Fruit fly (Drosophila melanogaster) whole organism, embryonic: ENCODE results near the gene lectin-24A.
A peak's percentile ranks its signal among the peaks of the same experiment; 100 is the strongest.

Experiments
- CG1024 ChIP-seq: fragments of 200-800 bp; sonication (Bioruptor generic); IDR thresholded peaks from 2 replicates; pipeline ENCODE4 v1.3.6; 2022; ENCODE audit warnings: missing biosample characterization, missing genetic modification characterization
- CG10654 ChIP-seq: fragments of 200-800 bp; sonication (Bioruptor generic); optimal IDR thresholded peaks from 2 replicates; lab custom pipeline; 2016; ENCODE audit warnings: missing biosample characterization, missing genetic modification characterization
- CG11696 ChIP-seq: fragments of 200-800 bp; sonication (Bioruptor generic); IDR thresholded peaks from 2 replicates; pipeline ENCODE4 v1.3.6; 2022; ENCODE audit warnings: missing biosample characterization, missing genetic modification characterization
- CG13287 ChIP-seq: fragments of 200-800 bp; sonication (Bioruptor generic); IDR thresholded peaks from 2 replicates; pipeline ENCODE4 v1.3.6; 2022; ENCODE audit warnings: missing biosample characterization, missing genetic modification characterization; ENCODE audit not compliant: partially characterized antibody
- CG14441 ChIP-seq: fragments of 200-800 bp; sonication (Bioruptor generic); IDR thresholded peaks from 2 replicates; pipeline ENCODE4 v1.3.6; 2022; ENCODE audit warnings: missing biosample characterization, missing genetic modification characterization
- CG16815 ChIP-seq: fragments of 200-800 bp; sonication (Bioruptor generic); optimal IDR thresholded peaks from 3 replicates; lab custom pipeline; 2017; ENCODE audit warnings: missing biosample characterization, mild to moderate bottlenecking, missing genetic modification characterization
- CG17829 ChIP-seq: fragments of 200-800 bp; optimal IDR thresholded peaks from 2 replicates; lab custom pipeline; 2019; ENCODE audit warnings: missing biosample characterization, mild to moderate bottlenecking, missing genetic modification characterization, moderate library complexity
- CG2199 ChIP-seq: fragments of 200-800 bp; sonication (Bioruptor generic); IDR thresholded peaks from 3 replicates; pipeline ENCODE4 v1.3.6; 2022; ENCODE audit warnings: missing biosample characterization, missing genetic modification characterization
- CG2875 ChIP-seq: fragments of 200-800 bp; sonication (Bioruptor generic); optimal IDR thresholded peaks from 2 replicates; lab custom pipeline; 2017; ENCODE audit warnings: missing biosample characterization, mild to moderate bottlenecking, missing genetic modification characterization, missing genetic modification reagents
- CG32772 ChIP-seq: fragments of 200-800 bp; sonication (Bioruptor generic); IDR thresholded peaks from 2 replicates; pipeline ENCODE4 v1.3.6; 2022; ENCODE audit warnings: missing biosample characterization, missing genetic modification characterization
- CG3847 ChIP-seq: fragments of 200-800 bp; sonication (Bioruptor generic); IDR thresholded peaks from 2 replicates; pipeline ENCODE4 v1.3.6; 2022; ENCODE audit warnings: missing biosample characterization, missing genetic modification characterization
- CG4424 ChIP-seq: fragments of 200-800 bp; sonication (Bioruptor generic); optimal IDR thresholded peaks from 3 replicates; lab custom pipeline; 2016; ENCODE audit warnings: missing biosample characterization, missing genetic modification characterization
- CG4730 ChIP-seq: fragments of 200-800 bp; sonication (Bioruptor generic); IDR thresholded peaks from 2 replicates; pipeline ENCODE4 v1.3.6; 2022; ENCODE audit warnings: missing biosample characterization, missing genetic modification characterization
- CG5245 ChIP-seq: fragments of 200-800 bp; sonication (Bioruptor generic); optimal IDR thresholded peaks from 3 replicates; lab custom pipeline; 2016; ENCODE audit warnings: missing biosample characterization, missing genetic modification characterization
- CG6272 ChIP-seq: fragments of 200-800 bp; sonication (Bioruptor generic); IDR thresholded peaks from 2 replicates; pipeline ENCODE4 v1.3.6; 2022; ENCODE audit warnings: missing biosample characterization, missing genetic modification characterization
- Dbx ChIP-seq: fragments of 200-800 bp; sonication (Bioruptor generic); IDR thresholded peaks from 3 replicates; pipeline ENCODE4 v1.3.6; 2022; ENCODE audit warnings: missing biosample characterization, missing genetic modification characterization
- Doc3 ChIP-seq: fragments of 200-800 bp; sonication (Bioruptor generic); IDR thresholded peaks from 3 replicates; pipeline ENCODE4 v1.3.6; 2022; ENCODE audit warnings: missing biosample characterization, missing genetic modification characterization; ENCODE audit not compliant: partially characterized antibody
- E2f2 ChIP-seq: fragments of 200-800 bp; sonication (Bioruptor generic); IDR thresholded peaks from 2 replicates; pipeline ENCODE4 v1.3.6; 2022; ENCODE audit warnings: missing biosample characterization, missing genetic modification characterization
- HHEX ChIP-seq: fragments of 200-800 bp; sonication (Bioruptor generic); optimal IDR thresholded peaks from 3 replicates; lab custom pipeline; 2017; ENCODE audit warnings: missing biosample characterization, mild to moderate bottlenecking, missing genetic modification characterization, missing genetic modification reagents
- Hand ChIP-seq: fragments of 200-800 bp; sonication (Bioruptor generic); optimal IDR thresholded peaks from 2 replicates; lab custom pipeline; 2017; ENCODE audit warnings: mild to moderate bottlenecking, missing biosample characterization, missing genetic modification reagents, missing genetic modification characterization
- Hey ChIP-seq: fragments of 200-800 bp; sonication (Bioruptor generic); optimal IDR thresholded peaks from 3 replicates; lab custom pipeline; 2018; ENCODE audit warnings: missing biosample characterization, mild to moderate bottlenecking, missing genetic modification characterization
- Hr78 ChIP-seq, 2 experiments: fragments of 200-800 bp in 1 of 2; fragments of >200 bp in 1 of 2; sonication (Bioruptor generic) in 1 of 2; optimal IDR thresholded peaks; 2 replicates each; lab custom pipeline; 2017 to 2019; ENCODE audit warnings: missing biosample characterization in 2 of 2, missing genetic modification characterization in 2 of 2, mild to moderate bottlenecking in 1 of 2, moderate library complexity in 1 of 2
- Mrtf ChIP-seq: fragments of 200-800 bp; sonication (Bioruptor generic); IDR thresholded peaks from 3 replicates; pipeline ENCODE4 v1.3.6; 2022; ENCODE audit warnings: missing biosample characterization, missing genetic modification characterization
- Rfx ChIP-seq: fragments of 200-800 bp; sonication (Bioruptor generic); IDR thresholded peaks from 2 replicates; pipeline ENCODE4 v1.3.6; 2022; ENCODE audit warnings: missing biosample characterization, missing genetic modification characterization
- Side ChIP-seq: fragments of 200-800 bp; sonication (Bioruptor generic); optimal IDR thresholded peaks from 2 replicates; lab custom pipeline; 2016; ENCODE audit warnings: missing biosample characterization, missing genetic modification characterization
- Sox102F ChIP-seq: fragments of 200-800 bp; sonication (Bioruptor generic); optimal IDR thresholded peaks from 2 replicates; lab custom pipeline; 2018; ENCODE audit warnings: missing biosample characterization, mild to moderate bottlenecking, missing genetic modification characterization, moderate library complexity
- Xrp1 ChIP-seq: fragments of 200-800 bp; sonication (Bioruptor generic); IDR thresholded peaks from 2 replicates; pipeline ENCODE4 v1.3.6; 2022; ENCODE audit warnings: missing biosample characterization, missing genetic modification characterization
- ab ChIP-seq: fragments of 200-800 bp; sonication (Bioruptor generic); optimal IDR thresholded peaks from 2 replicates; lab custom pipeline; 2016; ENCODE audit warnings: missing biosample characterization, missing genetic modification characterization
- abd-A ChIP-seq: fragments of 200-800 bp; sonication (Bioruptor generic); optimal IDR thresholded peaks from 3 replicates; lab custom pipeline; 2019; ENCODE audit warnings: missing biosample characterization, mild to moderate bottlenecking, missing genetic modification characterization, moderate library complexity
- bcd ChIP-seq: fragments of 200-800 bp; sonication (Bioruptor generic); optimal IDR thresholded peaks from 2 replicates; lab custom pipeline; 2017; ENCODE audit warnings: missing biosample characterization, mild to moderate bottlenecking, missing genetic modification characterization
- btn ChIP-seq: fragments of 200-800 bp; sonication (Bioruptor generic); optimal IDR thresholded peaks from 2 replicates; lab custom pipeline; 2016; ENCODE audit warnings: missing biosample characterization, missing genetic modification characterization
- chif ChIP-seq, 2 experiments: fragments of 200-800 bp; sonication (Bioruptor generic); optimal IDR thresholded peaks; 3 replicates each; lab custom pipeline; 2016; ENCODE audit warnings: missing biosample characterization in 2 of 2, missing genetic modification characterization in 2 of 2
- croc ChIP-seq: fragments of 200-800 bp; sonication (Bioruptor generic); conservative IDR thresholded peaks from 3 replicates; pipeline ENCODE4 v1.3.6; 2022; ENCODE audit warnings: missing biosample characterization, missing genetic modification characterization
- crol ChIP-seq: fragments of 200-800 bp; sonication (Bioruptor generic); IDR thresholded peaks from 2 replicates; pipeline ENCODE4 v1.3.6; 2022; ENCODE audit warnings: missing biosample characterization, missing genetic modification characterization
- dan ChIP-seq: fragments of 200-800 bp; sonication (Bioruptor generic); IDR thresholded peaks from 2 replicates; pipeline ENCODE4 v1.3.6; 2022; ENCODE audit warnings: missing biosample characterization, missing genetic modification characterization
- ems ChIP-seq: fragments of 200-800 bp; sonication (Bioruptor generic); optimal IDR thresholded peaks from 3 replicates; lab custom pipeline; 2016; ENCODE audit warnings: missing biosample characterization, missing genetic modification characterization
- fd64A ChIP-seq: fragments of 200-800 bp; sonication (Bioruptor generic); optimal IDR thresholded peaks from 3 replicates; lab custom pipeline; 2018; ENCODE audit warnings: missing biosample characterization, mild to moderate bottlenecking, missing genetic modification characterization
- fd96Cb ChIP-seq: fragments of 200-800 bp; sonication (Bioruptor generic); optimal IDR thresholded peaks from 2 replicates; lab custom pipeline; 2018; ENCODE audit warnings: missing biosample characterization, mild to moderate bottlenecking, missing genetic modification characterization, moderate library complexity
- grn ChIP-seq: fragments of 200-800 bp; sonication (Bioruptor generic); optimal IDR thresholded peaks from 3 replicates; lab custom pipeline; 2017; ENCODE audit warnings: missing biosample characterization, missing genetic modification characterization
- h ChIP-seq: fragments of >200 bp; optimal IDR thresholded peaks from 2 replicates; lab custom pipeline; 2017
- hbn ChIP-seq: fragments of 200-800 bp; sonication (Bioruptor generic); IDR thresholded peaks from 2 replicates; pipeline ENCODE4 v1.3.6; 2022; ENCODE audit warnings: missing biosample characterization, missing genetic modification characterization; ENCODE audit not compliant: partially characterized antibody
- lilli ChIP-seq: fragments of 200-800 bp; sonication (Bioruptor generic); optimal IDR thresholded peaks from 3 replicates; lab custom pipeline; 2016; ENCODE audit warnings: missing biosample characterization, missing genetic modification characterization
- nerfin-1 ChIP-seq: fragments of 200-800 bp; sonication (Bioruptor generic); optimal IDR thresholded peaks from 3 replicates; lab custom pipeline; 2019; ENCODE audit warnings: missing biosample characterization, mild to moderate bottlenecking, missing genetic modification characterization, moderate library complexity
- oc ChIP-seq: fragments of 200-800 bp; sonication (Bioruptor generic); optimal IDR thresholded peaks from 2 replicates; lab custom pipeline; 2018; ENCODE audit warnings: missing biosample characterization, mild to moderate bottlenecking, missing genetic modification characterization, moderate library complexity
- pros ChIP-seq: fragments of 200-800 bp; sonication (Bioruptor generic); optimal IDR thresholded peaks from 3 replicates; lab custom pipeline; 2019; ENCODE audit warnings: missing biosample characterization, mild to moderate bottlenecking, missing genetic modification characterization, moderate library complexity
- pzg ChIP-seq: fragments of 200-800 bp; sonication (Bioruptor generic); optimal IDR thresholded peaks from 3 replicates; lab custom pipeline; 2018; ENCODE audit warnings: missing biosample characterization, mild to moderate bottlenecking, missing genetic modification characterization, moderate library complexity
- ro ChIP-seq: fragments of 200-800 bp; sonication (Bioruptor generic); IDR thresholded peaks from 2 replicates; pipeline ENCODE4 v1.3.6; 2022; ENCODE audit warnings: missing biosample characterization, missing genetic modification characterization
- row ChIP-seq: fragments of 200-800 bp; sonication (Bioruptor generic); IDR thresholded peaks from 3 replicates; pipeline ENCODE4 v1.3.6; 2022; ENCODE audit warnings: missing biosample characterization, missing genetic modification characterization
- tap ChIP-seq: fragments of 200-800 bp; optimal IDR thresholded peaks from 3 replicates; lab custom pipeline; 2019; ENCODE audit warnings: missing biosample characterization, mild to moderate bottlenecking, missing genetic modification characterization, moderate library complexity
- zfh1 ChIP-seq: fragments of 200-800 bp; sonication (Bioruptor generic); IDR thresholded peaks from 3 replicates; pipeline ENCODE4 v1.3.6; 2022; ENCODE audit warnings: missing biosample characterization, missing genetic modification characterization

Gene lectin-24A

dm6 chr2L:3681338-3681737, 36.2 kb downstream of the lectin-24A start:
- TF ChIP-seq crol (GFP tag; lab: Robert Waterston, UW) = peak; percentile 31; the same call in 1 of the 2 replicates
- TF ChIP-seq Mrtf (GFP tag; lab: Robert Waterston, UW) = 0 out of 3 replicates have a peak, but pooled peaks have one; percentile 11
- no peak for TF ChIP-seq Hand (GFP tag; lab: Kevin White, UChicago)
- TF ChIP-seq tap = peak; percentile 50
- TF ChIP-seq pros (GFP tag; lab: Kevin White, UChicago) = peak; percentile 57
- TF ChIP-seq, all 482 proteins: peak for 4

- TF ChIP-seq CG4424 = peak; percentile 17
- TF ChIP-seq CG2199 = 0 out of 3 replicates have a peak, but pooled peaks have one; percentile 32
- TF ChIP-seq Hr78 (GFP tag; optimal IDR thresholded peaks at IDR 0.05; lab: Kevin White, UChicago) = no peak
- TF ChIP-seq Side (GFP tag; lab: Kevin White, UChicago) = peak; percentile 17
- peak; percentile 10; the same call in 1 of the 2 replicates for TF ChIP-seq CG3847
- no peak for TF ChIP-seq pzg
- TF ChIP-seq CG14441 (GFP tag; lab: Robert Waterston, UW) = 0 out of 2 replicates have a peak, but pooled peaks have one; percentile 20
- TF ChIP-seq nerfin-1 (tag; lab: Kevin White, UChicago) = peak; percentile 19
- peak; percentile 59 for TF ChIP-seq croc
- no peak for TF ChIP-seq Dbx
- TF ChIP-seq abd-A = no peak
- TF ChIP-seq dan (GFP tag; lab: Robert Waterston, UW) = no peak
- TF ChIP-seq h (lab: Kevin White, UChicago) = no peak
- TF ChIP-seq grn = no peak
- TF ChIP-seq CG11696 (GFP tag; lab: Robert Waterston, UW) = no peak
- TF ChIP-seq HHEX (GFP tag; lab: Kevin White, UChicago) = no peak
- no peak for TF ChIP-seq CG4730 (GFP tag; lab: Robert Waterston, UW)
- TF ChIP-seq Xrp1 (GFP tag; lab: Robert Waterston, UW) = peak; percentile 73
- no peak for TF ChIP-seq hbn (GFP tag; lab: Robert Waterston, UW)
- TF ChIP-seq CG5245 (GFP tag; lab: Kevin White, UChicago) = peak; percentile 30
- no peak for TF ChIP-seq CG6272 (GFP tag; lab: Robert Waterston, UW)
- peak; percentile 61; the same call in 2 of the 3 replicates for TF ChIP-seq row (GFP tag; lab: Robert Waterston, UW)
- TF ChIP-seq E2f2 (GFP tag; lab: Robert Waterston, UW) = 0 out of 2 replicates have a peak, but pooled peaks have one; percentile 7
- TF ChIP-seq lilli (GFP tag; lab: Kevin White, UChicago) = peak; percentile 9
- 0 out of 2 replicates have a peak, but pooled peaks have one; percentile 7 for TF ChIP-seq CG32772 (GFP tag; lab: Robert Waterston, UW)
- TF ChIP-seq fd64A (GFP tag; lab: Kevin White, UChicago) = peak; percentile 2
- no peak for TF ChIP-seq ro (GFP tag; lab: Robert Waterston, UW)
- peak; percentile 71 for TF ChIP-seq zfh1
- TF ChIP-seq CG2875 (GFP tag; lab: Kevin White, UChicago) = peak; percentile 13
- no peak for TF ChIP-seq Doc3
- TF ChIP-seq fd96Cb (tag; lab: Kevin White, UChicago) = peak; percentile 55
- no peak for TF ChIP-seq CG10654 (GFP tag; lab: Kevin White, UChicago)
- no peak for TF ChIP-seq CG13287 (GFP tag; lab: Robert Waterston, UW)
- peak; percentile 17 to 49 for TF ChIP-seq chif (GFP tag; optimal IDR thresholded peaks at IDR 0.05; lab: Kevin White, UChicago)
- no peak for TF ChIP-seq Rfx (GFP tag; lab: Robert Waterston, UW)
- TF ChIP-seq Sox102F (GFP tag; lab: Kevin White, UChicago) = peak; percentile 25
- TF ChIP-seq Hey (tag; lab: Kevin White, UChicago) = no peak
- no peak for TF ChIP-seq btn
- TF ChIP-seq oc (tag; lab: Kevin White, UChicago) = peak; percentile 28
- no peak for TF ChIP-seq ab (GFP tag; lab: Kevin White, UChicago)
- peak; percentile 29; the same call in 1 of the 2 replicates for TF ChIP-seq CG1024 (GFP tag; lab: Robert Waterston, UW)
- peak; percentile 52 for TF ChIP-seq CG17829 (tag; lab: Kevin White, UChicago)
- no peak for TF ChIP-seq ems (GFP tag; lab: Kevin White, UChicago)
- peak; percentile 8 for TF ChIP-seq CG16815 (GFP tag; lab: Kevin White, UChicago)
- peak; percentile 10 for TF ChIP-seq bcd (GFP tag; lab: Kevin White, UChicago)
Measured at dm6 chr2L:3675770-3676169, 41.8 kb downstream of the lectin-24A start.
